In genomic region chr3R:29287320-29287957, dm6 we compare ENCODE assay signal across 1 fruit fly cellular context.
A peak's percentile ranks its signal among the peaks of the same experiment; 100 is the strongest.
TF ChIP-seq lines count a peak whose summit lies in the region.

No protein-coding gene starts in this region.

TF ChIP-seq in whole organism, embryonic, 481 proteins besides CTCF, POLR2A, EP300 and RAD21 (continued from another document):
- TF ChIP-seq CkIIα-i1 (GFP tag; IDR thresholded peaks at IDR 0.05; lab: Robert Waterston, UW) (no peak), onecut (GFP tag; IDR thresholded peaks at IDR 0.05; lab: Robert Waterston, UW) (no peak), mam (GFP tag; optimal IDR thresholded peaks at IDR 0.05; lab: Kevin White, UChicago) (no peak), Pdp1 (GFP tag; optimal IDR thresholded peaks at IDR 0.05; lab: Kevin White, UChicago) (no peak), CG11504 (tag; optimal IDR thresholded peaks at IDR 0.05; lab: Kevin White, UChicago) (no peak), Doc3 (GFP tag; IDR thresholded peaks at IDR 0.05; lab: Robert Waterston, UW; ENCODE audit: partially characterized antibody) (no peak), CG3065 (GFP tag; optimal IDR thresholded peaks at IDR 0.05; lab: Kevin White, UChicago) (no peak), pfk (GFP tag; optimal IDR thresholded peaks at IDR 0.05; lab: Kevin White, UChicago) (no peak), CG7372 (GFP tag; IDR thresholded peaks at IDR 0.05; lab: Robert Waterston, UW) (no peak), stwl (tag; optimal IDR thresholded peaks at IDR 0.05; lab: Kevin White, UChicago) (no peak), HLH4C (GFP tag; IDR thresholded peaks at IDR 0.05; lab: Robert Waterston, UW; ENCODE audit: partially characterized antibody) (no peak), ind (GFP tag; optimal IDR thresholded peaks at IDR 0.05; lab: Kevin White, UChicago) (no peak), salm (tag; optimal IDR thresholded peaks at IDR 0.05; lab: Kevin White, UChicago) (no peak), vvl (GFP tag; IDR thresholded peaks at IDR 0.05; lab: Robert Waterston, UW) (peak; percentile 27; the same call in 1 of the 2 replicates), NC2β (GFP tag; optimal IDR thresholded peaks at IDR 0.05; lab: Kevin White, UChicago) (no peak), Sin3A (optimal IDR thresholded peaks at IDR 0.05; lab: Kevin White, UChicago) (no peak), CG7745 (tag; optimal IDR thresholded peaks at IDR 0.05; lab: Kevin White, UChicago) (no peak), phol (tag; optimal IDR thresholded peaks at IDR 0.05; lab: Kevin White, UChicago) (no peak), Hr39 (optimal IDR thresholded peaks at IDR 0.05; lab: Kevin White, UChicago) (no peak), CG15696 (tag; optimal IDR thresholded peaks at IDR 0.05; lab: Kevin White, UChicago) (no peak), odd (GFP tag; optimal IDR thresholded peaks at IDR 0.05; lab: Kevin White, UChicago) (no peak), kay (GFP tag; optimal IDR thresholded peaks at IDR 0.05; lab: Kevin White, UChicago) (no peak), CG8924 (tag; optimal IDR thresholded peaks at IDR 0.05; lab: Kevin White, UChicago) (peak; percentile 10), CG5245 (GFP tag; optimal IDR thresholded peaks at IDR 0.05; lab: Kevin White, UChicago) (no peak), Jarid2 (GFP tag; optimal IDR thresholded peaks at IDR 0.05; lab: Kevin White, UChicago) (no peak), Rx (GFP tag; IDR thresholded peaks at IDR 0.05; lab: Robert Waterston, UW) (no peak), Dfd (GFP tag; optimal IDR thresholded peaks at IDR 0.05; lab: Kevin White, UChicago) (no peak), CG6175 (GFP tag; IDR thresholded peaks at IDR 0.05; lab: Robert Waterston, UW) (no peak), chn (GFP tag; optimal IDR thresholded peaks at IDR 0.05; lab: Kevin White, UChicago) (no peak), Bteb2 (GFP tag; optimal IDR thresholded peaks at IDR 0.05; lab: Kevin White, UChicago) (no peak), Elba2 (GFP tag; optimal IDR thresholded peaks at IDR 0.05; lab: Kevin White, UChicago) (no peak), sd (tag; optimal IDR thresholded peaks at IDR 0.05; lab: Kevin White, UChicago) (peak; percentile 38), tup (GFP tag; optimal IDR thresholded peaks at IDR 0.05; lab: Kevin White, UChicago) (no peak), Hr3 (GFP tag; optimal IDR thresholded peaks at IDR 0.05; lab: Kevin White, UChicago) (no peak), zen (tag; optimal IDR thresholded peaks at IDR 0.05; lab: Kevin White, UChicago) (no peak), crol (GFP tag; IDR thresholded peaks at IDR 0.05; lab: Robert Waterston, UW) (peak; percentile 99), Abd-B (GFP tag; optimal IDR thresholded peaks at IDR 0.05; lab: Kevin White, UChicago) (no peak), Vsx1 (GFP tag; optimal IDR thresholded peaks at IDR 0.05; lab: Kevin White, UChicago) (no peak), CG17912 (GFP tag; optimal IDR thresholded peaks at IDR 0.05; lab: Kevin White, UChicago) (no peak), unc-4 (GFP tag; IDR thresholded peaks at IDR 0.05; lab: Robert Waterston, UW; ENCODE audit: partially characterized antibody) (no peak), Opbp (GFP tag; IDR thresholded peaks at IDR 0.05; lab: Robert Waterston, UW; ENCODE audit: partially characterized antibody) (peak; percentile 41; the same call in 1 of the 3 replicates), CG6791 (GFP tag; IDR thresholded peaks at IDR 0.05; lab: Robert Waterston, UW; ENCODE audit: partially characterized antibody) (no peak), sens (GFP tag; lab: Kevin White, UChicago) (peak; percentile 43), her (GFP tag; optimal IDR thresholded peaks at IDR 0.05; lab: Kevin White, UChicago) (no peak), fd64A (GFP tag; optimal IDR thresholded peaks at IDR 0.05; lab: Kevin White, UChicago) (no peak), slp2 (GFP tag; optimal IDR thresholded peaks at IDR 0.05; lab: Kevin White, UChicago) (no peak), ab (GFP tag; optimal IDR thresholded peaks at IDR 0.05; lab: Kevin White, UChicago) (no peak), CG16813 (GFP tag; IDR thresholded peaks at IDR 0.05; lab: Robert Waterston, UW; ENCODE audit: partially characterized antibody) (no peak), CG34422 (GFP tag; IDR thresholded peaks at IDR 0.05; lab: Robert Waterston, UW) (no peak), Ada2b (GFP tag; IDR thresholded peaks at IDR 0.05; lab: Robert Waterston, UW) (no peak), abd-A (tag; optimal IDR thresholded peaks at IDR 0.05; lab: Kevin White, UChicago) (peak; percentile 33), Tbp (GFP tag; optimal IDR thresholded peaks at IDR 0.05; lab: Kevin White, UChicago) (no peak), cato (GFP tag; optimal IDR thresholded peaks at IDR 0.05; lab: Kevin White, UChicago; ENCODE audit: borderline replicate concordance) (no peak), CG1602 (GFP tag; optimal IDR thresholded peaks at IDR 0.05; lab: Kevin White, UChicago) (no peak), pb (GFP tag; optimal IDR thresholded peaks at IDR 0.05; lab: Kevin White, UChicago) (no peak), pum (GFP tag; optimal IDR thresholded peaks at IDR 0.05; lab: Kevin White, UChicago) (no peak), CG1647 (GFP tag; optimal IDR thresholded peaks at IDR 0.05; lab: Kevin White, UChicago) (no peak), CG12236 (GFP tag; optimal IDR thresholded peaks at IDR 0.05; lab: Kevin White, UChicago) (no peak), bsh (GFP tag; optimal IDR thresholded peaks at IDR 0.05; lab: Kevin White, UChicago) (no peak), org-1 (GFP tag; optimal IDR thresholded peaks at IDR 0.05; lab: Kevin White, UChicago) (no peak), sisA (GFP tag; IDR thresholded peaks at IDR 0.05; lab: Robert Waterston, UW) (no peak), CG9932 (GFP tag; IDR thresholded peaks at IDR 0.05; lab: Robert Waterston, UW) (no peak), CG3847 (GFP tag; IDR thresholded peaks at IDR 0.05; lab: Robert Waterston, UW) (no peak), HLH54F (GFP tag; optimal IDR thresholded peaks at IDR 0.05; lab: Kevin White, UChicago) (no peak), CG10321 (GFP tag; IDR thresholded peaks at IDR 0.05; lab: Robert Waterston, UW) (no peak), vfl (GFP tag; optimal IDR thresholded peaks at IDR 0.05; lab: Kevin White, UChicago) (no peak), gt (GFP tag; IDR thresholded peaks at IDR 0.05; lab: Robert Waterston, UW) (no peak), crp (GFP tag; optimal IDR thresholded peaks at IDR 0.05; lab: Kevin White, UChicago) (no peak), caup (GFP tag; optimal IDR thresholded peaks at IDR 0.05; lab: Kevin White, UChicago; ENCODE audit: severe bottlenecking) (no peak), ro (GFP tag; IDR thresholded peaks at IDR 0.05; lab: Robert Waterston, UW) (no peak), Eip74EF (GFP tag; optimal IDR thresholded peaks at IDR 0.05; lab: Kevin White, UChicago) (no peak), grau (tag; optimal IDR thresholded peaks at IDR 0.05; lab: Kevin White, UChicago) (no peak), psq (GFP tag; optimal IDR thresholded peaks at IDR 0.05; lab: Kevin White, UChicago) (peak; percentile 56), tap (tag; optimal IDR thresholded peaks at IDR 0.05; lab: Kevin White, UChicago) (no peak), Ravus (GFP tag; IDR thresholded peaks at IDR 0.05; lab: Robert Waterston, UW) (peak; percentile 90), CG4424 (GFP tag; optimal IDR thresholded peaks at IDR 0.05; lab: Kevin White, UChicago) (no peak), CG10431 (GFP tag; optimal IDR thresholded peaks at IDR 0.05; lab: Kevin White, UChicago) (no peak), CG12744 (GFP tag; optimal IDR thresholded peaks at IDR 0.05; lab: Kevin White, UChicago) (no peak), CG10274 (GFP tag; optimal IDR thresholded peaks at IDR 0.05; lab: Kevin White, UChicago) (no peak), cg (GFP tag; optimal IDR thresholded peaks at IDR 0.05; lab: Kevin White, UChicago) (peak; percentile 74), Bgb (GFP tag; IDR thresholded peaks at IDR 0.05; lab: Robert Waterston, UW; ENCODE audit: partially characterized antibody) (no peak), Ssrp (tag; optimal IDR thresholded peaks at IDR 0.05; lab: Kevin White, UChicago) (no peak), dysf (GFP tag; IDR thresholded peaks at IDR 0.05; lab: Robert Waterston, UW) (no peak)
TF ChIP-seq in whole organism, embryonic: peak in this region for 45.
